Fruit fly (Drosophila melanogaster): Measurements from ENCODE around the gene Ir75b.

DNA sequence AAGACGTTTGTCGTGTGGAACGTTAAGA is 28.7 kb downstream of the Ir75b start, which contains the start of gene CG42815:
- TF ChIP-seq CTCF (optimal IDR thresholded peaks at IDR 0.05): no peak
- no peak for TF ChIP-seq CG8478 (optimal IDR thresholded peaks at IDR 0.05)

All from S2 (cell line).